Worm (Caenorhabditis elegans) whole organism, L3 larva: ENCODE results near the gene ttm-2.

Experiments used
- aly-2 ChIP-seq: fragments of 150-350 bp; optimal IDR thresholded peaks from 2 replicates; lab custom pipeline; 2014; ENCODE audit warnings: missing biosample characterization, missing genetic modification characterization
- fkh-10 ChIP-seq: sonication (generic microtip); optimal IDR thresholded peaks from 2 replicates; lab custom pipeline; 2017; ENCODE audit warnings: missing biosample characterization, missing genetic modification reagents, missing genetic modification characterization
- fos-1 ChIP-seq: fragments of 150-350 bp; optimal IDR thresholded peaks from 2 replicates; lab custom pipeline; 2014; ENCODE audit warnings: missing biosample characterization, missing genetic modification characterization
- hmg-11 ChIP-seq: sonication (generic microtip); optimal IDR thresholded peaks from 2 replicates; lab custom pipeline; 2016; ENCODE audit warnings: missing genetic modification characterization, missing compliant biosample characterization
- lin-15B ChIP-seq: fragments of 150-350 bp; optimal IDR thresholded peaks from 2 replicates; lab custom pipeline; 2014; ENCODE audit warnings: missing biosample characterization, missing genetic modification characterization
- mml-1 ChIP-seq: fragments of 150-350 bp; sonication (generic microtip); optimal IDR thresholded peaks from 3 replicates; lab custom pipeline; 2014; ENCODE audit warnings: missing biosample characterization, missing genetic modification characterization
- nhr-11 ChIP-seq: fragments of 150-350 bp; optimal IDR thresholded peaks from 2 replicates; lab custom pipeline; 2014; ENCODE audit warnings: missing biosample characterization, missing genetic modification characterization
- nhr-12 ChIP-seq: fragments of 150-350 bp; optimal IDR thresholded peaks from 2 replicates; lab custom pipeline; 2014; ENCODE audit warnings: missing biosample characterization, missing genetic modification characterization
- nhr-28 ChIP-seq: fragments of 150-350 bp; optimal IDR thresholded peaks from 2 replicates; lab custom pipeline; 2014; ENCODE audit warnings: missing biosample characterization, missing genetic modification characterization
- pqm-1 ChIP-seq: fragments of 150-350 bp; optimal IDR thresholded peaks from 2 replicates; lab custom pipeline; 2017; ENCODE audit warnings: missing biosample characterization, missing genetic modification characterization, inconsistent platforms
- sea-2 ChIP-seq: fragments of 150-350 bp; sonication (generic microtip); optimal IDR thresholded peaks from 4 replicates; lab custom pipeline; 2014; ENCODE audit warnings: missing biosample characterization, missing genetic modification reagents, missing genetic modification characterization
- skn-1 ChIP-seq: fragments of 150-350 bp; optimal IDR thresholded peaks from 2 replicates; lab custom pipeline; 2014; ENCODE audit warnings: missing biosample characterization, missing genetic modification characterization
- tbx-2 ChIP-seq: sonication (generic microtip); optimal IDR thresholded peaks from 2 replicates; lab custom pipeline; 2016; ENCODE audit warnings: mild to moderate bottlenecking, missing genetic modification characterization, missing compliant biosample characterization
- unc-62 ChIP-seq: fragments of 150-350 bp; sonication (generic microtip); optimal IDR thresholded peaks from 4 replicates; lab custom pipeline; 2014; ENCODE audit warnings: missing biosample characterization, missing genetic modification reagents, missing genetic modification characterization

DNA sequence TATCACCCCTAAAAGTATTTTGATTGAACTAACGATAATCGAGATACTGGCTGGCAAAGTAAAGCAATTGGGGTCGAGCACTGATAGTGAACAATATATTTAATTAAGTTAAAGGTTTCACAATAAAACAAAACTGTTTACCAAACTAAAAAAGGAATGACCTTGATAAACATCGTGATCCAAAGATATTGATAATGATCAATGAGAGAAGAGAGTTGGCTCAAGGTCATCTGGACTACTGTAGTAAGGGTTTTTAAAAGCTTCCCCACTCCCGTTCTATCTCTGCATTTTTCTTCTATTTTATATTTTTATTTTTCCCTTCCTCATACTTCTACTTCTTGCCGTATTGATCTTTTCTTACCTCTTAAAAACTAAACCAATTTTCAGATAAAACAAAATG is 16.6 kb downstream of the ttm-2 start, which contains the start of gene F41C3.2:
- TF ChIP-seq tbx-2, result no peak
- TF ChIP-seq nhr-11, result no peak
- no peak for TF ChIP-seq hmg-11 (tag; lab: Kevin White, UChicago)
- TF ChIP-seq aly-2 (tag; lab: Kevin White, UChicago), result no peak
- TF ChIP-seq nhr-12 (tag; lab: Kevin White, UChicago), result no peak
- no peak for TF ChIP-seq fos-1 (tag; lab: Kevin White, UChicago)
- TF ChIP-seq fkh-10 (GFP tag; lab: Kevin White, UChicago), result no peak
- no peak for TF ChIP-seq lin-15B
- no peak for TF ChIP-seq sea-2 (GFP tag; lab: Kevin White, UChicago)
- TF ChIP-seq mml-1 (tag; lab: Kevin White, UChicago), result no peak
- TF ChIP-seq unc-62, result no peak
- TF ChIP-seq pqm-1 (tag; lab: Kevin White, UChicago), result no peak
- no peak for TF ChIP-seq nhr-28 (tag; lab: Kevin White, UChicago)
- TF ChIP-seq skn-1, result no peak
